Worm (Caenorhabditis elegans): Measurements from ENCODE around the gene sknr-1.

sknr-1 gene

DNA sequence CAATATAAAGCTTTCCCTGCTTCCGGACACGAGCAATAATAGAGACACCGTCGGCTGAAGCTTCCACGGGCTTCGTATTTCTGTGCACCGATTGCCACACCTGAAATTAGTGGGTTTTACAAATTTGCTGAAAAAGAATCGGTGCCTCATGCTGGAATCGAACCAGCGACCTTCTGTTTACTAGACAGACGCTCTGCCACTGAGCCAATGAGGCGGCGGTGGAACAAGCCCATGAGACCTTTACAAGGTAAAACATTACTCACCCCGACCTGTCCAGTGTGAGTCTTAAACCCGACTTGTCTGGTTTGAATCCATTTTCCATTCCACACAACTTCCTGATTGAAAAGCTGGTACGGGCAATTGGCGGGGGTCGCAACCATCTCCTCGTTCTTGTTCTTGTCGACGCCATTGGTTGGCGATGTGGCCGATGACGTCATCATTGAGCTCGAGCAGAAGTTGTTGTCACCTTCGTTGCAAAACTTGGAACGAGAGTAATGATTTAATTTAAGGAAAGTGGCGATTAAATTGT is 39.3 kb upstream of the sknr-1 start, which contains the start of gene ndx-2 (continued):
- TF ChIP-seq lin-1 (GFP tag; IDR thresholded peaks at IDR 0.05): peak; percentile 17; the same call in 1 of the 2 replicates
- TF ChIP-seq nhr-6 (tag; optimal IDR thresholded peaks at IDR 0.05): no peak
- no peak for TF ChIP-seq zag-1 (tag; optimal IDR thresholded peaks at IDR 0.05)
- no peak for TF ChIP-seq pqm-1 (tag; optimal IDR thresholded peaks at IDR 0.05)
- peak; percentile 10 for TF ChIP-seq hlh-11 (tag; optimal IDR thresholded peaks at IDR 0.05)
- no peak for TF ChIP-seq set-16 (GFP tag; IDR thresholded peaks at IDR 0.05)
- peak; percentile 85 for TF ChIP-seq pha-4 (GFP tag; IDR thresholded peaks at IDR 0.05)
- no peak for TF ChIP-seq pha-4 (tag; optimal IDR thresholded peaks at IDR 0.05)
- TF ChIP-seq mdl-1 (tag; optimal IDR thresholded peaks at IDR 0.05): no peak
- TF ChIP-seq spr-3 (GFP tag; optimal IDR thresholded peaks at IDR 0.05): no peak
- no peak for TF ChIP-seq tag-97 (GFP tag; IDR thresholded peaks at IDR 0.05)
- peak; percentile 66 for TF ChIP-seq ctbp-1 (GFP tag; IDR thresholded peaks at IDR 0.05)
- TF ChIP-seq ceh-20 (GFP tag; IDR thresholded peaks at IDR 0.05): no peak
- peak; percentile 85 for TF ChIP-seq lin-38 (GFP tag; IDR thresholded peaks at IDR 0.05)
- TF ChIP-seq dmd-8 (GFP tag; IDR thresholded peaks at IDR 0.05): peak; percentile 79; the same call in 1 of the 2 replicates
- peak; percentile 57 for TF ChIP-seq dmd-6 (GFP tag; IDR thresholded peaks at IDR 0.05)
- TF ChIP-seq madf-9 (GFP tag; conservative IDR thresholded peaks at IDR 0.05): peak; percentile 43; the same call in 1 of the 2 replicates
- TF ChIP-seq F26F4.8 (GFP tag; conservative IDR thresholded peaks at IDR 0.05): peak; percentile 90
- TF ChIP-seq zip-11 (GFP tag; IDR thresholded peaks at IDR 0.05): no peak
- no peak for TF ChIP-seq dmd-9 (GFP tag; IDR thresholded peaks at IDR 0.05)
- no peak for TF ChIP-seq aly-2 (tag; optimal IDR thresholded peaks at IDR 0.05)
- TF ChIP-seq nhr-10 (tag; optimal IDR thresholded peaks at IDR 0.05): no peak
- TF ChIP-seq spr-1 (tag; optimal IDR thresholded peaks at IDR 0.05): no peak
- no peak for TF ChIP-seq lin-29 (GFP tag; IDR thresholded peaks at IDR 0.05)
- TF ChIP-seq zfp-2 (tag; optimal IDR thresholded peaks at IDR 0.05): no peak
- TF ChIP-seq sdz-12 (GFP tag; optimal IDR thresholded peaks at IDR 0.05): no peak
- no peak for TF ChIP-seq F10B5.3 (tag; optimal IDR thresholded peaks at IDR 0.05)
- no peak for TF ChIP-seq saeg-2 (GFP tag; IDR thresholded peaks at IDR 0.05)
- no peak for TF ChIP-seq skn-1 (tag; optimal IDR thresholded peaks at IDR 0.05)
- no peak for TF ChIP-seq ZK546.5 (tag; optimal IDR thresholded peaks at IDR 0.05)
- no peak for TF ChIP-seq ztf-11 (tag; optimal IDR thresholded peaks at IDR 0.05)
- no peak for TF ChIP-seq T20F7.1 (GFP tag; optimal IDR thresholded peaks at IDR 0.05)
- TF ChIP-seq arid-1 (GFP tag; conservative IDR thresholded peaks at IDR 0.05): peak; percentile 54; the same call in 1 of the 2 replicates
- no peak for TF ChIP-seq dpl-1 (GFP tag; optimal IDR thresholded peaks at IDR 0.05)
- no peak for TF ChIP-seq unc-130 (GFP tag; optimal IDR thresholded peaks at IDR 0.05)
- peak; percentile 48 for TF ChIP-seq T26A8.4 (GFP tag; IDR thresholded peaks at IDR 0.05)
- no peak for TF ChIP-seq lin-39 (tag; optimal IDR thresholded peaks at IDR 0.05)
- no peak for TF ChIP-seq daf-19 (GFP tag; conservative IDR thresholded peaks at IDR 0.05)
- TF ChIP-seq jun-1 (tag; optimal IDR thresholded peaks at IDR 0.05): no peak
- no peak for TF ChIP-seq unc-39 (tag; optimal IDR thresholded peaks at IDR 0.05)
- no peak for TF ChIP-seq F49E8.2 (tag; optimal IDR thresholded peaks at IDR 0.05; ENCODE audit: borderline replicate concordance)
- no peak for TF ChIP-seq unc-62 (GFP tag; optimal IDR thresholded peaks at IDR 0.05 in 1 of 2)
- TF ChIP-seq unc-62 (tag; optimal IDR thresholded peaks at IDR 0.05): no peak
- TF ChIP-seq nhr-77 (tag; optimal IDR thresholded peaks at IDR 0.05): no peak
- no peak for TF ChIP-seq duxl-1 (tag; optimal IDR thresholded peaks at IDR 0.05; ENCODE audit: poor library complexity)
- no peak for TF ChIP-seq D1046.2 (GFP tag; IDR thresholded peaks at IDR 0.05)
- TF ChIP-seq ama-1 (optimal IDR thresholded peaks at IDR 0.05): no peak
- 0 out of 2 replicates have a peak, but pooled peaks have one; percentile 20 for TF ChIP-seq mxl-2 (GFP tag; conservative IDR thresholded peaks at IDR 0.05)
- TF ChIP-seq R02D3.7 (tag; optimal IDR thresholded peaks at IDR 0.05): no peak
- peak; percentile 65; the same call in 1 of the 2 replicates for TF ChIP-seq nhr-41 (GFP tag; IDR thresholded peaks at IDR 0.05)
- no peak for TF ChIP-seq ztf-7 (tag; optimal IDR thresholded peaks at IDR 0.05)
- peak; percentile 90 for TF ChIP-seq egl-43 (GFP tag; IDR thresholded peaks at IDR 0.05)

All from whole organism, L4 larva.